Fruit fly (Drosophila melanogaster) whole organism, embryonic: Measurements from ENCODE around the gene Gclc.
A peak's percentile ranks its signal among the peaks of the same experiment; 100 is the strongest.

Source experiments
- Adf1 ChIP-seq: fragments of 200-800 bp; sonication (Bioruptor generic); IDR thresholded peaks from 2 replicates; pipeline ENCODE4 v1.3.6; 2022; ENCODE audit warnings: missing biosample characterization, missing genetic modification characterization
- Atf3 ChIP-seq: fragments of 200-800 bp; sonication (Bioruptor generic); optimal IDR thresholded peaks from 3 replicates; lab custom pipeline; 2016; ENCODE audit warnings: missing biosample characterization, missing genetic modification characterization
- CG10321 ChIP-seq: fragments of 200-800 bp; sonication (Bioruptor generic); IDR thresholded peaks from 2 replicates; pipeline ENCODE4 v1.3.6; 2022; ENCODE audit warnings: missing biosample characterization, missing genetic modification characterization
- CG11398 ChIP-seq: fragments of 200-800 bp; sonication (Bioruptor generic); optimal IDR thresholded peaks from 2 replicates; lab custom pipeline; 2016; ENCODE audit warnings: missing biosample characterization, missing genetic modification characterization
- CG11456 ChIP-seq: fragments of 200-800 bp; sonication (Bioruptor generic); IDR thresholded peaks from 3 replicates; pipeline ENCODE4 v1.3.6; 2022; ENCODE audit warnings: missing biosample characterization, missing genetic modification characterization
- CG13624 ChIP-seq: fragments of 200-800 bp; sonication (Bioruptor generic); optimal IDR thresholded peaks from 2 replicates; lab custom pipeline; 2016; ENCODE audit warnings: missing biosample characterization, missing genetic modification characterization
- CG14050 ChIP-seq: fragments of 200-800 bp; sonication (Bioruptor generic); IDR thresholded peaks from 3 replicates; pipeline ENCODE4 v1.3.6; 2022; ENCODE audit warnings: missing biosample characterization, missing genetic modification characterization
- CG14667 ChIP-seq: fragments of 200-800 bp; sonication (Bioruptor generic); IDR thresholded peaks from 2 replicates; pipeline ENCODE4 v1.3.6; 2022; ENCODE audit warnings: missing biosample characterization, missing genetic modification characterization
- CG14710 ChIP-seq: fragments of 200-800 bp; sonication (Bioruptor generic); optimal IDR thresholded peaks from 3 replicates; lab custom pipeline; 2019; ENCODE audit warnings: missing biosample characterization, mild to moderate bottlenecking, missing genetic modification characterization, moderate library complexity
- CG14860 ChIP-seq: fragments of 200-800 bp; sonication (Bioruptor generic); IDR thresholded peaks from 3 replicates; pipeline ENCODE4 v1.3.6; 2022; ENCODE audit warnings: missing biosample characterization, missing genetic modification characterization; ENCODE audit not compliant: partially characterized antibody
- CG1647 ChIP-seq: fragments of 200-800 bp; sonication (Bioruptor generic); optimal IDR thresholded peaks from 3 replicates; lab custom pipeline; 2016; ENCODE audit warnings: missing biosample characterization, missing genetic modification characterization
- CG16863 ChIP-seq: fragments of 200-800 bp; sonication (Bioruptor generic); optimal IDR thresholded peaks from 3 replicates; lab custom pipeline; 2016; ENCODE audit warnings: missing biosample characterization, missing genetic modification characterization
- CG1832 ChIP-seq: fragments of 200-800 bp; sonication (Bioruptor generic); optimal IDR thresholded peaks from 2 replicates; lab custom pipeline; 2017; ENCODE audit warnings: missing biosample characterization, mild to moderate bottlenecking, missing genetic modification characterization, inconsistent platforms
- CG2678 ChIP-seq: fragments of 200-800 bp; sonication (Bioruptor generic); optimal IDR thresholded peaks from 3 replicates; lab custom pipeline; 2019; ENCODE audit warnings: missing biosample characterization, mild to moderate bottlenecking, missing genetic modification characterization, moderate library complexity
- CG2889 ChIP-seq: fragments of 200-800 bp; sonication (Bioruptor generic); IDR thresholded peaks from 3 replicates; pipeline ENCODE4 v1.3.6; 2022; ENCODE audit warnings: missing biosample characterization, missing genetic modification characterization
- CG34376 ChIP-seq: fragments of 200-800 bp; sonication (Bioruptor generic); optimal IDR thresholded peaks from 2 replicates; lab custom pipeline; 2018; ENCODE audit warnings: missing biosample characterization, mild to moderate bottlenecking, missing genetic modification characterization
- CG6813 ChIP-seq: fragments of 200-800 bp; sonication (Bioruptor generic); optimal IDR thresholded peaks from 2 replicates; lab custom pipeline; 2017; ENCODE audit warnings: missing biosample characterization, missing genetic modification characterization, mild to moderate bottlenecking, moderate library complexity, missing genetic modification reagents
- CG8290 ChIP-seq, 3 experiments: fragments of 200-800 bp; sonication (Bioruptor generic); optimal IDR thresholded peaks; 2 replicates each; lab custom pipeline; 2016 to 2019; ENCODE audit warnings: missing biosample characterization in 3 of 3, missing genetic modification characterization in 3 of 3, mild to moderate bottlenecking in 2 of 3, moderate library complexity in 1 of 3
- D ChIP-seq, 2 experiments: fragments of 200-800 bp in 1 of 2; fragments of >200 bp in 1 of 2; sonication (Bioruptor generic) in 1 of 2; optimal IDR thresholded peaks; 2 replicates in 1 of 2; 3 replicates in 1 of 2; lab custom pipeline; 2017; ENCODE audit warnings: mild to moderate bottlenecking in 1 of 2, missing biosample characterization in 1 of 2, missing genetic modification characterization in 1 of 2, missing genetic modification reagents in 1 of 2
- Dfd ChIP-seq, 2 experiments: fragments of >200 bp; optimal IDR thresholded peaks; 2 replicates each; lab custom pipeline; 2017; ENCODE audit warnings: missing biosample characterization in 2 of 2, missing genetic modification characterization in 2 of 2
- Eip74EF ChIP-seq, 2 experiments: fragments of 200-800 bp in 1 of 2; fragments of >200 bp in 1 of 2; sonication (Bioruptor generic) in 1 of 2; optimal IDR thresholded peaks; 2 replicates each; lab custom pipeline; 2017 to 2019; ENCODE audit warnings: missing biosample characterization in 2 of 2, missing genetic modification characterization in 2 of 2, mild to moderate bottlenecking in 1 of 2, moderate library complexity in 1 of 2
- HmgZ ChIP-seq: fragments of 200-800 bp; sonication (Bioruptor generic); optimal IDR thresholded peaks from 2 replicates; lab custom pipeline; 2018; ENCODE audit warnings: missing biosample characterization, mild to moderate bottlenecking, missing genetic modification characterization
- Hr39 ChIP-seq: fragments of >200 bp; optimal IDR thresholded peaks from 2 replicates; lab custom pipeline; 2017
- Jarid2 ChIP-seq: fragments of 200-800 bp; sonication (Bioruptor generic); optimal IDR thresholded peaks from 3 replicates; lab custom pipeline; 2017; ENCODE audit warnings: mild to moderate bottlenecking, missing biosample characterization, missing genetic modification reagents, missing genetic modification characterization
- Neu2 ChIP-seq: fragments of 200-800 bp; sonication (Bioruptor generic); optimal IDR thresholded peaks from 3 replicates; lab custom pipeline; 2016; ENCODE audit warnings: missing biosample characterization, missing genetic modification characterization, borderline replicate concordance
- Nf-YA ChIP-seq: fragments of 200-800 bp; sonication (Bioruptor generic); IDR thresholded peaks from 2 replicates; pipeline ENCODE4 v1.3.6; 2022; ENCODE audit warnings: missing biosample characterization, missing genetic modification characterization
- ase ChIP-seq: fragments of 200-800 bp; sonication (Bioruptor generic); IDR thresholded peaks from 3 replicates; pipeline ENCODE4 v1.3.6; 2022; ENCODE audit warnings: missing biosample characterization, missing genetic modification characterization
- bsh ChIP-seq, 2 experiments: fragments of 200-800 bp; sonication (Bioruptor generic); optimal IDR thresholded peaks; 2 replicates each; lab custom pipeline; 2017 to 2018; ENCODE audit warnings: mild to moderate bottlenecking in 2 of 2, missing biosample characterization in 2 of 2, missing genetic modification characterization in 2 of 2, moderate library complexity in 1 of 2
- chm ChIP-seq: fragments of 200-800 bp; sonication (Bioruptor generic); IDR thresholded peaks from 2 replicates; pipeline ENCODE4 v1.3.6; 2022; ENCODE audit warnings: missing biosample characterization, missing genetic modification characterization
- fd96Cb ChIP-seq: fragments of 200-800 bp; sonication (Bioruptor generic); optimal IDR thresholded peaks from 2 replicates; lab custom pipeline; 2018; ENCODE audit warnings: missing biosample characterization, mild to moderate bottlenecking, missing genetic modification characterization, moderate library complexity
- grn ChIP-seq: fragments of 200-800 bp; sonication (Bioruptor generic); optimal IDR thresholded peaks from 3 replicates; lab custom pipeline; 2017; ENCODE audit warnings: missing biosample characterization, missing genetic modification characterization
- ham ChIP-seq: fragments of 200-800 bp; sonication (Bioruptor generic); IDR thresholded peaks from 2 replicates; pipeline ENCODE4 v1.3.6; 2022; ENCODE audit warnings: missing biosample characterization, missing genetic modification characterization
- hb ChIP-seq: fragments of 200-800 bp; sonication (Bioruptor generic); IDR thresholded peaks from 3 replicates; pipeline ENCODE4 v1.3.6; 2022; ENCODE audit warnings: missing biosample characterization, missing genetic modification characterization; ENCODE audit not compliant: partially characterized antibody
- lab ChIP-seq: fragments of 200-800 bp; sonication (Bioruptor generic); optimal IDR thresholded peaks from 3 replicates; lab custom pipeline; 2017; ENCODE audit warnings: missing biosample characterization, missing genetic modification characterization, mild to moderate bottlenecking, moderate library complexity, missing genetic modification reagents
- lmd ChIP-seq: fragments of 200-800 bp; sonication (Bioruptor generic); IDR thresholded peaks from 2 replicates; pipeline ENCODE4 v1.3.6; 2022; ENCODE audit warnings: missing biosample characterization, missing genetic modification characterization
- mld ChIP-seq: fragments of 200-800 bp; sonication (Bioruptor generic); IDR thresholded peaks from 3 replicates; pipeline ENCODE4 v1.3.6; 2022; ENCODE audit warnings: missing biosample characterization, missing genetic modification characterization; ENCODE audit not compliant: partially characterized antibody
- peb ChIP-seq: fragments of 200-800 bp; sonication (Bioruptor generic); IDR thresholded peaks from 2 replicates; pipeline ENCODE4 v1.3.6; 2022; ENCODE audit warnings: missing biosample characterization, missing genetic modification characterization
- pum ChIP-seq: fragments of 200-800 bp; sonication (Bioruptor generic); optimal IDR thresholded peaks from 2 replicates; lab custom pipeline; 2016; ENCODE audit warnings: missing biosample characterization, missing genetic modification characterization
- row ChIP-seq: fragments of 200-800 bp; sonication (Bioruptor generic); IDR thresholded peaks from 3 replicates; pipeline ENCODE4 v1.3.6; 2022; ENCODE audit warnings: missing biosample characterization, missing genetic modification characterization
- seq ChIP-seq: fragments of 200-800 bp; sonication (Bioruptor generic); IDR thresholded peaks from 2 replicates; pipeline ENCODE4 v1.3.6; 2022; ENCODE audit warnings: missing biosample characterization, missing genetic modification characterization
- sima ChIP-seq: fragments of 200-800 bp; sonication (Bioruptor generic); optimal IDR thresholded peaks from 2 replicates; lab custom pipeline; 2016; ENCODE audit warnings: missing biosample characterization, missing genetic modification characterization
- sr ChIP-seq: fragments of 200-800 bp; sonication (Bioruptor generic); IDR thresholded peaks from 3 replicates; pipeline ENCODE4 v1.3.6; 2022; ENCODE audit warnings: missing biosample characterization, missing genetic modification characterization
- tap ChIP-seq: fragments of 200-800 bp; optimal IDR thresholded peaks from 3 replicates; lab custom pipeline; 2019; ENCODE audit warnings: missing biosample characterization, mild to moderate bottlenecking, missing genetic modification characterization, moderate library complexity
- twi ChIP-seq: fragments of 200-800 bp; optimal IDR thresholded peaks from 2 replicates; lab custom pipeline; 2019; ENCODE audit warnings: missing biosample characterization, mild to moderate bottlenecking, missing genetic modification characterization, moderate library complexity
- vvl ChIP-seq: fragments of 200-800 bp; sonication (Bioruptor generic); IDR thresholded peaks from 2 replicates; pipeline ENCODE4 v1.3.6; 2022; ENCODE audit warnings: missing biosample characterization, missing genetic modification characterization
- yki ChIP-seq: fragments of >200 bp; optimal IDR thresholded peaks from 3 replicates; lab custom pipeline; 2018

The Gclc gene

dm6 chrX:8092893-8093721, 22.8 kb downstream of the Gclc start (continued):
- TF ChIP-seq CG2678 (tag; lab: Kevin White, UChicago) (peak; percentile 4), twi (tag; lab: Kevin White, UChicago) (no peak), lmd (0 out of 2 replicates have a peak, but pooled peaks have one; percentile 7), lab (GFP tag; lab: Kevin White, UChicago) (no peak), pum (GFP tag; lab: Kevin White, UChicago) (no peak), Hr39 (lab: Kevin White, UChicago) (no peak), CG13624 (GFP tag; lab: Kevin White, UChicago) (peak; percentile 95), ham (GFP tag; lab: Robert Waterston, UW) (no peak), CG10321 (GFP tag; lab: Robert Waterston, UW) (peak; percentile 75), CG14860 (GFP tag; lab: Robert Waterston, UW) (no peak), D (optimal IDR thresholded peaks at IDR 0.05; lab: Kevin White, UChicago) (no peak), D (GFP tag; optimal IDR thresholded peaks at IDR 0.05; lab: Kevin White, UChicago) (no peak)
- TF ChIP-seq, all 482 proteins: peak for 22

- TF ChIP-seq fd96Cb (peak; percentile 94), CG2889 (GFP tag; lab: Robert Waterston, UW) (peak; percentile 82), Dfd (GFP tag; optimal IDR thresholded peaks at IDR 0.05; lab: Kevin White, UChicago) (no peak), CG1832 (no peak), sima (GFP tag; lab: Kevin White, UChicago) (no peak), Adf1 (GFP tag; lab: Robert Waterston, UW) (peak; percentile 87), CG16863 (peak; percentile 71), peb (GFP tag; lab: Robert Waterston, UW) (peak; percentile 90), mld (GFP tag; lab: Robert Waterston, UW) (no peak), Nf-YA (GFP tag; lab: Robert Waterston, UW) (peak; percentile 78), CG8290 (GFP tag; optimal IDR thresholded peaks at IDR 0.05; lab: Kevin White, UChicago) (peak; percentile 84), CG8290 (tag; optimal IDR thresholded peaks at IDR 0.05; lab: Kevin White, UChicago) (peak; percentile 44 to 77), CG11398 (GFP tag; lab: Kevin White, UChicago) (peak; percentile 43), ase (peak; percentile 87), sr (GFP tag; lab: Robert Waterston, UW) (0 out of 3 replicates have a peak, but pooled peaks have one; percentile 27), CG14667 (peak; percentile 86), CG11456 (GFP tag; lab: Robert Waterston, UW) (peak; percentile 88), CG14710 (tag; lab: Kevin White, UChicago) (peak; percentile 92), hb (GFP tag; lab: Robert Waterston, UW) (no peak), Atf3 (GFP tag; lab: Kevin White, UChicago) (peak; percentile 62), CG6813 (GFP tag; lab: Kevin White, UChicago) (peak; percentile 92), Eip74EF (GFP tag; optimal IDR thresholded peaks at IDR 0.05; lab: Kevin White, UChicago) (peak in 1 of 2 experiments; percentile 94), seq (GFP tag; lab: Robert Waterston, UW) (peak; percentile 93), chm (GFP tag; lab: Robert Waterston, UW) (peak; percentile 52; the same call in 1 of the 2 replicates), CG1647 (GFP tag; lab: Kevin White, UChicago) (peak; percentile 71), Jarid2 (GFP tag; lab: Kevin White, UChicago) (peak; percentile 82), yki (lab: Kevin White, UChicago) (peak; percentile 34), HmgZ (tag; lab: Kevin White, UChicago) (peak; percentile 94), CG14050 (peak; percentile 91), Neu2 (GFP tag; lab: Kevin White, UChicago) (no peak), row (GFP tag; lab: Robert Waterston, UW) (peak; percentile 98), vvl (peak; percentile 91), tap (tag; lab: Kevin White, UChicago) (peak; percentile 94), CG34376 (GFP tag; lab: Kevin White, UChicago) (peak; percentile 97), bsh (GFP tag; optimal IDR thresholded peaks at IDR 0.05; lab: Kevin White, UChicago) (peak; percentile 89 to 96), grn (GFP tag; lab: Kevin White, UChicago) (peak; percentile 52)
Observed at dm6 chrX:8092075-8092682, 23.8 kb downstream of the Gclc start.
